Fruit fly (Drosophila melanogaster) whole organism, embryonic: Measurements from ENCODE around the gene Cpr23B.

ENCODE experiments used
- Aef1 ChIP-seq: fragments of 200-800 bp; sonication (Bioruptor generic); IDR thresholded peaks from 3 replicates; pipeline ENCODE4 v1.3.6; 2022; ENCODE audit warnings: missing biosample characterization, missing genetic modification characterization
- Atf3 ChIP-seq: fragments of 200-800 bp; sonication (Bioruptor generic); optimal IDR thresholded peaks from 3 replicates; lab custom pipeline; 2016; ENCODE audit warnings: missing biosample characterization, missing genetic modification characterization
- B-H1 ChIP-seq: fragments of 200-800 bp; sonication (Bioruptor generic); IDR thresholded peaks from 3 replicates; pipeline ENCODE4 v1.3.6; 2022; ENCODE audit warnings: missing biosample characterization, missing genetic modification characterization
- BEAF-32 ChIP-seq: fragments of 200-800 bp; sonication (Bioruptor generic); optimal IDR thresholded peaks from 3 replicates; lab custom pipeline; 2017; ENCODE audit warnings: missing biosample characterization, missing genetic modification characterization, mild to moderate bottlenecking, moderate library complexity, missing genetic modification reagents
- BtbVII ChIP-seq: fragments of 200-800 bp; sonication (Bioruptor generic); optimal IDR thresholded peaks from 3 replicates; lab custom pipeline; 2017; ENCODE audit warnings: missing biosample characterization, mild to moderate bottlenecking, missing genetic modification characterization
- C15 ChIP-seq: fragments of 200-800 bp; sonication (Bioruptor generic); IDR thresholded peaks from 3 replicates; pipeline ENCODE4 v1.3.6; 2022; ENCODE audit warnings: missing biosample characterization, missing genetic modification characterization
- CG12236 ChIP-seq: fragments of 200-800 bp; sonication (Bioruptor generic); optimal IDR thresholded peaks from 2 replicates; lab custom pipeline; 2016; ENCODE audit warnings: missing biosample characterization, missing genetic modification characterization
- CG15601 ChIP-seq: fragments of 200-800 bp; sonication (Bioruptor generic); optimal IDR thresholded peaks from 3 replicates; lab custom pipeline; 2019; ENCODE audit warnings: missing biosample characterization, mild to moderate bottlenecking, missing genetic modification characterization, moderate library complexity
- CG1602 ChIP-seq: fragments of 200-800 bp; sonication (Bioruptor generic); optimal IDR thresholded peaks from 3 replicates; lab custom pipeline; 2016; ENCODE audit warnings: missing biosample characterization, missing genetic modification characterization
- CG1603 ChIP-seq: fragments of 200-800 bp; sonication (Bioruptor generic); optimal IDR thresholded peaks from 2 replicates; lab custom pipeline; 2019; ENCODE audit warnings: missing biosample characterization, mild to moderate bottlenecking, missing genetic modification characterization, moderate library complexity
- CG1792 ChIP-seq: fragments of 200-800 bp; sonication (Bioruptor generic); optimal IDR thresholded peaks from 2 replicates; lab custom pipeline; 2016; ENCODE audit warnings: missing biosample characterization, missing genetic modification characterization
- CG18476 ChIP-seq: fragments of 200-800 bp; sonication (Bioruptor generic); optimal IDR thresholded peaks from 2 replicates; lab custom pipeline; 2016; ENCODE audit warnings: missing biosample characterization, mild to moderate bottlenecking, missing genetic modification characterization
- CG2116 ChIP-seq: fragments of 200-800 bp; sonication (Bioruptor generic); optimal IDR thresholded peaks from 3 replicates; lab custom pipeline; 2018; ENCODE audit warnings: missing biosample characterization, mild to moderate bottlenecking, missing genetic modification characterization
- CG32772 ChIP-seq: fragments of 200-800 bp; sonication (Bioruptor generic); IDR thresholded peaks from 2 replicates; pipeline ENCODE4 v1.3.6; 2022; ENCODE audit warnings: missing biosample characterization, missing genetic modification characterization
- CG33213 ChIP-seq: fragments of 200-800 bp; sonication (Bioruptor generic); optimal IDR thresholded peaks from 3 replicates; lab custom pipeline; 2016; ENCODE audit warnings: missing biosample characterization, missing genetic modification characterization
- CG4282 ChIP-seq: fragments of 200-800 bp; sonication (Bioruptor generic); optimal IDR thresholded peaks from 2 replicates; lab custom pipeline; 2016; ENCODE audit warnings: missing biosample characterization, missing genetic modification characterization
- CG4854 ChIP-seq: fragments of 200-800 bp; sonication (Bioruptor generic); optimal IDR thresholded peaks from 2 replicates; lab custom pipeline; 2016; ENCODE audit warnings: missing biosample characterization, missing genetic modification characterization, inconsistent platforms
- CG6765 ChIP-seq: fragments of 200-800 bp; sonication (Bioruptor generic); optimal IDR thresholded peaks from 3 replicates; lab custom pipeline; 2017; ENCODE audit warnings: missing biosample characterization, mild to moderate bottlenecking, missing genetic modification characterization
- CG6854 ChIP-seq: fragments of 200-800 bp; sonication (Bioruptor generic); optimal IDR thresholded peaks from 3 replicates; lab custom pipeline; 2017; ENCODE audit warnings: missing biosample characterization, mild to moderate bottlenecking, missing genetic modification characterization
- CG7786 ChIP-seq: fragments of 200-800 bp; sonication (Bioruptor generic); optimal IDR thresholded peaks from 2 replicates; lab custom pipeline; 2016; ENCODE audit warnings: missing biosample characterization, missing genetic modification characterization
- CG8765 ChIP-seq: fragments of 200-800 bp; sonication (Bioruptor generic); IDR thresholded peaks from 2 replicates; pipeline ENCODE4 v1.3.6; 2022; ENCODE audit warnings: missing biosample characterization, missing genetic modification characterization
- CoRest ChIP-seq: fragments of 200-800 bp; sonication (Bioruptor generic); optimal IDR thresholded peaks from 3 replicates; lab custom pipeline; 2018; ENCODE audit warnings: missing biosample characterization, mild to moderate bottlenecking, missing genetic modification characterization, moderate library complexity
- Ets97D ChIP-seq: fragments of 200-800 bp; sonication (Bioruptor generic); optimal IDR thresholded peaks from 3 replicates; lab custom pipeline; 2016; ENCODE audit warnings: missing biosample characterization, missing genetic modification characterization
- H2.0 ChIP-seq: fragments of 200-800 bp; sonication (Bioruptor generic); IDR thresholded peaks from 2 replicates; pipeline ENCODE4 v1.3.6; 2022; ENCODE audit warnings: missing biosample characterization, missing genetic modification characterization
- Hand ChIP-seq: fragments of 200-800 bp; sonication (Bioruptor generic); optimal IDR thresholded peaks from 2 replicates; lab custom pipeline; 2017; ENCODE audit warnings: mild to moderate bottlenecking, missing biosample characterization, missing genetic modification reagents, missing genetic modification characterization
- MESR4 ChIP-seq: fragments of 200-800 bp; sonication (Bioruptor generic); optimal IDR thresholded peaks from 2 replicates; lab custom pipeline; 2018; ENCODE audit warnings: missing biosample characterization, mild to moderate bottlenecking, missing genetic modification characterization, moderate library complexity
- Max ChIP-seq: fragments of 200-800 bp; sonication (Bioruptor generic); optimal IDR thresholded peaks from 2 replicates; lab custom pipeline; 2016; ENCODE audit warnings: missing biosample characterization, mild to moderate bottlenecking, missing genetic modification characterization
- Nf-YB ChIP-seq: fragments of 200-800 bp; sonication (Bioruptor generic); optimal IDR thresholded peaks from 3 replicates; lab custom pipeline; 2019; ENCODE audit warnings: missing biosample characterization, mild to moderate bottlenecking, missing genetic modification characterization, moderate library complexity
- NfI ChIP-seq: fragments of 200-800 bp; sonication (Bioruptor generic); optimal IDR thresholded peaks from 3 replicates; lab custom pipeline; 2018; ENCODE audit warnings: missing biosample characterization, mild to moderate bottlenecking, missing genetic modification characterization, moderate library complexity
- Poxn ChIP-seq: fragments of 200-800 bp; sonication (Bioruptor generic); IDR thresholded peaks from 2 replicates; pipeline ENCODE4 v1.3.6; 2022; ENCODE audit warnings: missing biosample characterization, missing genetic modification characterization
- Ptx1 ChIP-seq: fragments of 200-800 bp; sonication (Bioruptor generic); IDR thresholded peaks from 2 replicates; pipeline ENCODE4 v1.3.6; 2022; ENCODE audit warnings: missing biosample characterization, missing genetic modification characterization
- Ravus ChIP-seq: fragments of 200-800 bp; sonication (Bioruptor generic); IDR thresholded peaks from 2 replicates; pipeline ENCODE4 v1.3.6; 2022; ENCODE audit warnings: missing biosample characterization, missing genetic modification characterization
- Taf1 ChIP-seq: fragments of 200-800 bp; sonication (Bioruptor generic); IDR thresholded peaks from 2 replicates; pipeline ENCODE4 v1.3.6; 2022; ENCODE audit warnings: missing biosample characterization, missing genetic modification characterization
- al ChIP-seq: fragments of 200-800 bp; sonication (Bioruptor generic); IDR thresholded peaks from 2 replicates; pipeline ENCODE4 v1.3.6; 2022; ENCODE audit warnings: missing biosample characterization, missing genetic modification characterization
- crp ChIP-seq, 2 experiments: fragments of 200-800 bp; sonication (Bioruptor generic); optimal IDR thresholded peaks; 2 replicates in 1 of 2; 3 replicates in 1 of 2; lab custom pipeline; 2017; ENCODE audit warnings: missing biosample characterization in 2 of 2, missing genetic modification characterization in 2 of 2, mild to moderate bottlenecking in 1 of 2, moderate library complexity in 1 of 2
- dysf ChIP-seq: fragments of 200-800 bp; sonication (Bioruptor generic); IDR thresholded peaks from 3 replicates; pipeline ENCODE4 v1.3.6; 2022; ENCODE audit warnings: missing biosample characterization, missing genetic modification characterization
- ftz-f1 ChIP-seq: fragments of 200-800 bp; sonication (Bioruptor generic); optimal IDR thresholded peaks from 2 replicates; lab custom pipeline; 2016; ENCODE audit warnings: missing biosample characterization, missing genetic modification characterization
- jumu ChIP-seq: fragments of 200-800 bp; sonication (Bioruptor generic); optimal IDR thresholded peaks from 3 replicates; lab custom pipeline; 2016; ENCODE audit warnings: missing biosample characterization, missing genetic modification characterization
- kah ChIP-seq: fragments of 200-800 bp; sonication (Bioruptor generic); optimal IDR thresholded peaks from 2 replicates; lab custom pipeline; 2018; ENCODE audit warnings: missing biosample characterization, mild to moderate bottlenecking, missing genetic modification characterization
- luna ChIP-seq: fragments of 200-800 bp; sonication (Bioruptor generic); optimal IDR thresholded peaks from 2 replicates; lab custom pipeline; 2016; ENCODE audit warnings: missing biosample characterization, missing genetic modification characterization
- nerfin-2 ChIP-seq: fragments of 200-800 bp; sonication (Bioruptor generic); IDR thresholded peaks from 2 replicates; pipeline ENCODE4 v1.3.6; 2022; ENCODE audit warnings: missing biosample characterization, missing genetic modification characterization; ENCODE audit not compliant: partially characterized antibody
- prd ChIP-seq, 3 experiments: fragments of >200 bp in 2 of 3; fragments of 200-800 bp in 1 of 3; sonication (Bioruptor generic) in 1 of 3; optimal IDR thresholded peaks in 2 of 3; IDR thresholded peaks in 1 of 3; 2 replicates in 2 of 3; 3 replicates in 1 of 3; pipeline versions ENCODE4 v1.3.6 to Lab custom; 2017 to 2022; ENCODE audit warnings: missing biosample characterization in 1 of 3, missing genetic modification characterization in 1 of 3
- pzg ChIP-seq: fragments of 200-800 bp; sonication (Bioruptor generic); optimal IDR thresholded peaks from 3 replicates; lab custom pipeline; 2018; ENCODE audit warnings: missing biosample characterization, mild to moderate bottlenecking, missing genetic modification characterization, moderate library complexity
- seq ChIP-seq: fragments of 200-800 bp; sonication (Bioruptor generic); IDR thresholded peaks from 2 replicates; pipeline ENCODE4 v1.3.6; 2022; ENCODE audit warnings: missing biosample characterization, missing genetic modification characterization
- shn ChIP-seq: fragments of 200-800 bp; sonication (Bioruptor generic); optimal IDR thresholded peaks from 3 replicates; lab custom pipeline; 2016; ENCODE audit warnings: missing biosample characterization, missing genetic modification characterization
- slbo ChIP-seq: fragments of 200-800 bp; sonication (Bioruptor generic); IDR thresholded peaks from 2 replicates; pipeline ENCODE4 v1.3.6; 2022; ENCODE audit warnings: missing biosample characterization, missing genetic modification characterization
- tio ChIP-seq: fragments of 200-800 bp; sonication (Bioruptor generic); optimal IDR thresholded peaks from 2 replicates; lab custom pipeline; 2017; ENCODE audit warnings: missing biosample characterization, missing genetic modification characterization, inconsistent platforms
- twi ChIP-seq: fragments of 200-800 bp; optimal IDR thresholded peaks from 2 replicates; lab custom pipeline; 2019; ENCODE audit warnings: missing biosample characterization, mild to moderate bottlenecking, missing genetic modification characterization, moderate library complexity
- usp ChIP-seq: fragments of >200 bp; optimal IDR thresholded peaks from 2 replicates; lab custom pipeline; 2017; ENCODE audit warnings: missing biosample characterization, missing genetic modification characterization
- zfh1 ChIP-seq: fragments of 200-800 bp; sonication (Bioruptor generic); IDR thresholded peaks from 3 replicates; pipeline ENCODE4 v1.3.6; 2022; ENCODE audit warnings: missing biosample characterization, missing genetic modification characterization

Gene Cpr23B

DNA sequence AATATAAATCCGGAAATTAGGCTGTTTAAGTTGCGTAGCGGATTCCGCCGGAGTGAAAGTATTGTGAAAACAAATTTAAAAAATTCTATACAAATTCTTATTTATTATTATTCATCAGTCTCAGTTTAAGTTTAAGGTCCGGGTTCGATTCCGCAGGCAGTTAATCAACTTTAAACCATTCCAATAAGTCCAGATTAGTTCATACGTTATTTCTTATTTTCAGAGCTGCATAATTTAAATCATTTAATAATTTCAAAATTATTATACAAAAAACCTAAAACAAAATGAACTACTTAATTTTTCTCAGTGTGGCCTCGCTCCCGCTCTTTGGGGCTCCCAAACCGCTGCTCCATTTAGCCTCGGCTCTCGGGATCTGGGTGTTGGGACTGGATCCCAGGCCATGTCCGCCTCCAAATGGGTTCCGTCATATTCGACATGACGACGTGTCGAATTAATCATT, 7.8 kb upstream of the Cpr23B start (continued):
- no peak for TF ChIP-seq CG1792 (GFP tag; lab: Kevin White, UChicago)
- no peak for TF ChIP-seq luna
- TF ChIP-seq crp (GFP tag; optimal IDR thresholded peaks at IDR 0.05; lab: Kevin White, UChicago): peak in 1 of 2 experiments; percentile 48
- peak; percentile 91 for TF ChIP-seq CG15601 (tag; lab: Kevin White, UChicago)
- peak; percentile 78 for TF ChIP-seq Nf-YB
- no peak for TF ChIP-seq usp (GFP tag; lab: Kevin White, UChicago)
- no peak for TF ChIP-seq CG4282 (GFP tag; lab: Kevin White, UChicago)
- no peak; the same call in 1 of the 2 replicates for TF ChIP-seq slbo (GFP tag; lab: Robert Waterston, UW)
- peak; percentile 82 for TF ChIP-seq NfI (GFP tag; lab: Kevin White, UChicago)
- TF ChIP-seq CG12236 (GFP tag; lab: Kevin White, UChicago): peak; percentile 20
- peak; percentile 73 for TF ChIP-seq Hand
- TF ChIP-seq CG7786 (GFP tag; lab: Kevin White, UChicago): peak; percentile 31
- peak; percentile 85 for TF ChIP-seq CG1602
- peak; percentile 47 for TF ChIP-seq CG33213 (GFP tag; lab: Kevin White, UChicago)
- TF ChIP-seq nerfin-2: no peak
- TF ChIP-seq CG8765: 0 out of 2 replicates have a peak, but pooled peaks have one; percentile 10
- no peak for TF ChIP-seq H2.0
- no peak for TF ChIP-seq Atf3 (GFP tag; lab: Kevin White, UChicago)
- TF ChIP-seq pzg: no peak
- no peak for TF ChIP-seq Ravus (GFP tag; lab: Robert Waterston, UW)
- no peak for TF ChIP-seq MESR4 (GFP tag; lab: Kevin White, UChicago)
- TF ChIP-seq prd (optimal IDR thresholded peaks at IDR 0.05; lab: Kevin White, UChicago): no peak
- peak; percentile 82 for TF ChIP-seq prd (GFP tag; IDR thresholded peaks at IDR 0.05; lab: Robert Waterston, UW)
- TF ChIP-seq CG6765 (GFP tag; lab: Kevin White, UChicago): peak; percentile 87
- TF ChIP-seq ftz-f1 (GFP tag; lab: Kevin White, UChicago): no peak
- TF ChIP-seq CoRest (tag; lab: Kevin White, UChicago): peak; percentile 96
- peak; percentile 67; the same call in 2 of the 3 replicates for TF ChIP-seq zfh1
- peak; percentile 73 for TF ChIP-seq al
- peak; percentile 78 for TF ChIP-seq seq (GFP tag; lab: Robert Waterston, UW)
- peak; percentile 75 for TF ChIP-seq CG32772 (GFP tag; lab: Robert Waterston, UW)
- peak; percentile 62 for TF ChIP-seq CG2116 (GFP tag; lab: Kevin White, UChicago)
- peak; percentile 86 for TF ChIP-seq twi (tag; lab: Kevin White, UChicago)
- peak; percentile 85 for TF ChIP-seq dysf (GFP tag; lab: Robert Waterston, UW)
- peak; percentile 42; the same call in 1 of the 2 replicates for TF ChIP-seq Taf1 (GFP tag; lab: Robert Waterston, UW)
- peak; percentile 93 for TF ChIP-seq tio (GFP tag; lab: Kevin White, UChicago)
- TF ChIP-seq CG1603 (tag; lab: Kevin White, UChicago): peak; percentile 23
- peak; percentile 5; the same call in 1 of the 2 replicates for TF ChIP-seq Poxn
- TF ChIP-seq CG6854 (GFP tag; lab: Kevin White, UChicago): peak; percentile 85
- peak; percentile 86 for TF ChIP-seq Max
- TF ChIP-seq Ptx1 (GFP tag; lab: Robert Waterston, UW): peak; percentile 78
- TF ChIP-seq CG4854: peak; percentile 76
- no peak for TF ChIP-seq Ets97D (GFP tag; lab: Kevin White, UChicago)
- peak; percentile 56; the same call in 2 of the 3 replicates for TF ChIP-seq Aef1 (GFP tag; lab: Robert Waterston, UW)
- TF ChIP-seq C15 (GFP tag; lab: Robert Waterston, UW): peak; percentile 62; the same call in 1 of the 3 replicates
- peak; percentile 57; the same call in 2 of the 3 replicates for TF ChIP-seq B-H1 (GFP tag; lab: Robert Waterston, UW)
- TF ChIP-seq CG18476 (GFP tag; lab: Kevin White, UChicago): peak; percentile 86
- TF ChIP-seq jumu (GFP tag; lab: Kevin White, UChicago): peak; percentile 5
- TF ChIP-seq BEAF-32: no peak
- TF ChIP-seq kah (GFP tag; lab: Kevin White, UChicago): peak; percentile 71
- no peak for TF ChIP-seq shn (GFP tag; lab: Kevin White, UChicago)
- peak; percentile 88 for TF ChIP-seq BtbVII
